Worm (Caenorhabditis elegans): Measurements from ENCODE around the gene ugt-29.

DNA sequence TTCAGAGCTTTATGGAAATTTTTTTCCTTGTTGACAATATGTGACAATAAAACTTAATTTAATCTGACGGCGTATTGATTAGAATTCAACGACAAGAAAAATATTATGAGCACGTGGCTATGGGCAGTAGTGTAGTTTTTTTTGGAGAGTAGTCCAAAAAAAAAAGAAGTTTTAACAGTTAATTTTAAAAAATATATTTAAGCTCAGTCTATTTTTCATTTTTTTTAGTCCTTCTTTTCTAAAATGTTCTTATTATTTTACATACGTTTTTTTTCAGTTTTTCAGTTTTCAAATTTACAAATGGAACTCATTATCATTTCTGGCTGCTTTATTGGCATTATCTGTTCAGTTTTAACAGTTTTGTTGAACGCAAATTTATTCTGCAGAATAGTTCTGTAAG is 9.4 kb upstream of the ugt-29 start, which contains the start of gene srbc-39:
- TF ChIP-seq ama-1 (optimal IDR thresholded peaks at IDR 0.05), result no peak
- no peak for TF ChIP-seq tbx-2 (tag; optimal IDR thresholded peaks at IDR 0.05)
- no peak for TF ChIP-seq pat-9 (tag; optimal IDR thresholded peaks at IDR 0.05)
- no peak for TF ChIP-seq nfya-1 (tag; optimal IDR thresholded peaks at IDR 0.05)
- no peak for TF ChIP-seq zip-5 (tag; optimal IDR thresholded peaks at IDR 0.05)
